Worm (Caenorhabditis elegans) whole organism, mixed stage, embryonic: ENCODE data around the gene sru-1.

Experiments
- ceh-43 ChIP-seq: fragments of 200-800 bp; sonication (Bioruptor generic); optimal IDR thresholded peaks from 2 replicates; lab custom pipeline; 2018; ENCODE audit warnings: mild to moderate bottlenecking, missing genetic modification characterization, moderate library complexity, missing compliant biosample characterization
- lsy-2 ChIP-seq: fragments of 150-350 bp; optimal IDR thresholded peaks from 2 replicates; lab custom pipeline; 2014; ENCODE audit warnings: missing biosample characterization, missing genetic modification characterization

- TF ChIP-seq ceh-43 (GFP tag; lab: Kevin White, UChicago): no peak
- no peak for TF ChIP-seq lsy-2 (tag; lab: Kevin White, UChicago)
Observed at ce11 chrIV:9518608-9519007, 30.2 kb downstream of the sru-1 start, which contains the start of gene nlp-35.
